Worm (Caenorhabditis elegans) whole organism, L4 larva: Measurements from ENCODE around the gene F10E9.11.

Experiments
- F10B5.3 ChIP-seq: sonication (generic microtip); optimal IDR thresholded peaks from 2 replicates; lab custom pipeline; 2016; ENCODE audit warnings: mild to moderate bottlenecking, missing genetic modification characterization, missing compliant biosample characterization
- F44E2.7 ChIP-seq: fragments of 200-800 bp; sonication (Bioruptor generic); IDR thresholded peaks from 2 replicates; pipeline ENCODE4 v2.1.2; 2022; ENCODE audit warnings: missing genetic modification characterization, missing compliant biosample characterization
- Y105C5A.15 ChIP-seq: fragments of 200-800 bp; sonication (Bioruptor generic); IDR thresholded peaks from 2 replicates; pipeline ENCODE4 v1.3.6; 2022; ENCODE audit warnings: missing genetic modification characterization, missing compliant biosample characterization
- aha-1 ChIP-seq: fragments of 150-350 bp; peaks from one replicate; lab custom pipeline; 2014; ENCODE audit warnings: missing biosample characterization, missing genetic modification characterization
- ama-1 ChIP-seq: fragments of 150-350 bp; optimal IDR thresholded peaks from 2 replicates; lab custom pipeline; 2014; ENCODE audit warnings: inconsistent platforms, mixed read lengths
- daf-12 ChIP-seq: fragments of 150-350 bp; optimal IDR thresholded peaks from 2 replicates; lab custom pipeline; 2014; ENCODE audit warnings: missing biosample characterization, missing genetic modification reagents, missing genetic modification characterization
- daf-19 ChIP-seq: fragments of 200-800 bp; sonication (Bioruptor generic); conservative IDR thresholded peaks from 2 replicates; pipeline ENCODE4 v1.3.6; 2022; ENCODE audit warnings: missing genetic modification characterization, missing compliant biosample characterization
- dmd-6 ChIP-seq: fragments of 200-800 bp; sonication (Bioruptor generic); IDR thresholded peaks from 2 replicates; pipeline ENCODE4 v1.3.6; 2022; ENCODE audit warnings: missing genetic modification reagents, missing genetic modification characterization, missing compliant biosample characterization
- dpl-1 ChIP-seq: fragments of 150-350 bp; optimal IDR thresholded peaks from 2 replicates; lab custom pipeline; 2014; ENCODE audit warnings: missing biosample characterization, missing genetic modification reagents, missing genetic modification characterization
- egl-27 ChIP-seq: sonication (generic microtip); optimal IDR thresholded peaks from 3 replicates; lab custom pipeline; 2017; ENCODE audit warnings: missing biosample characterization, missing genetic modification reagents, missing genetic modification characterization
- fos-1 ChIP-seq: fragments of 150-350 bp; optimal IDR thresholded peaks from 2 replicates; lab custom pipeline; 2014; ENCODE audit warnings: missing biosample characterization, missing genetic modification characterization
- hif-1 ChIP-seq, 2 experiments: sonication (generic microtip); optimal IDR thresholded peaks; 2 replicates each; lab custom pipeline; 2016 to 2017; ENCODE audit warnings: missing compliant biosample characterization in 2 of 2, missing genetic modification characterization in 2 of 2, missing genetic modification reagents in 2 of 2, missing genotype in 2 of 2, mild to moderate bottlenecking in 1 of 2
- lin-1 ChIP-seq: fragments of 200-800 bp; sonication (Bioruptor generic); IDR thresholded peaks from 2 replicates; pipeline ENCODE4 v1.3.6; 2022; ENCODE audit warnings: missing genetic modification reagents, missing genetic modification characterization, missing compliant biosample characterization
- lin-13 ChIP-seq: fragments of 150-350 bp; optimal IDR thresholded peaks from 2 replicates; lab custom pipeline; 2014; ENCODE audit warnings: missing biosample characterization, missing genetic modification reagents, missing genetic modification characterization
- lin-15B ChIP-seq: fragments of 150-350 bp; sonication (generic microtip); optimal IDR thresholded peaks from 3 replicates; lab custom pipeline; 2014; ENCODE audit warnings: missing biosample characterization, missing genetic modification characterization
- lir-3 ChIP-seq: sonication (generic microtip); optimal IDR thresholded peaks from 2 replicates; lab custom pipeline; 2016; ENCODE audit warnings: mild to moderate bottlenecking, missing genetic modification characterization, missing compliant biosample characterization
- lsy-2 ChIP-seq, 2 experiments: fragments of 150-350 bp in 1 of 2; sonication (generic microtip) in 1 of 2; optimal IDR thresholded peaks; 2 replicates each; lab custom pipeline; 2014 to 2017; ENCODE audit warnings: missing biosample characterization in 2 of 2, missing genetic modification characterization in 2 of 2
- madf-5 ChIP-seq, 2 experiments: fragments of 200-800 bp; sonication (Bioruptor generic); IDR thresholded peaks; 2 replicates each; pipeline ENCODE4 v1.3.6; 2022; ENCODE audit warnings: missing compliant biosample characterization in 2 of 2, missing genetic modification characterization in 2 of 2
- mes-2 ChIP-seq: sonication (generic microtip); optimal IDR thresholded peaks from 2 replicates; lab custom pipeline; 2016; ENCODE audit warnings: missing genotype, mild to moderate bottlenecking, missing genetic modification characterization, missing compliant biosample characterization; ENCODE audit not compliant: poor library complexity, severe bottlenecking
- mxl-2 ChIP-seq: fragments of 200-800 bp; sonication (Bioruptor generic); conservative IDR thresholded peaks from 2 replicates; pipeline ENCODE4 v1.3.6; 2022; ENCODE audit warnings: missing genetic modification reagents, missing genetic modification characterization, missing compliant biosample characterization
- nhr-102 ChIP-seq: sonication (generic microtip); optimal IDR thresholded peaks from 2 replicates; lab custom pipeline; 2016; ENCODE audit warnings: mild to moderate bottlenecking, missing genetic modification characterization, moderate library complexity, missing compliant biosample characterization
- nhr-111 ChIP-seq: fragments of 200-800 bp; sonication (Bioruptor generic); optimal IDR thresholded peaks from 2 replicates; lab custom pipeline; 2018; ENCODE audit warnings: mild to moderate bottlenecking, missing genetic modification characterization, missing compliant biosample characterization
- nhr-6 ChIP-seq: fragments of 150-350 bp; optimal IDR thresholded peaks from 2 replicates; lab custom pipeline; 2014; ENCODE audit warnings: missing biosample characterization, missing genetic modification characterization
- pha-4 ChIP-seq, 2 experiments: fragments of 150-350 bp in 1 of 2; fragments of 200-800 bp in 1 of 2; sonication (Bioruptor generic) in 1 of 2; IDR thresholded peaks in 1 of 2; optimal IDR thresholded peaks in 1 of 2; 2 replicates each; pipeline versions ENCODE4 v1.3.6 to Lab custom; 2014 to 2022; ENCODE audit warnings: missing genetic modification characterization in 2 of 2, missing genetic modification reagents in 2 of 2, missing biosample characterization in 1 of 2, missing compliant biosample characterization in 1 of 2
- pqm-1 ChIP-seq: sonication (generic microtip); optimal IDR thresholded peaks from 2 replicates; lab custom pipeline; 2017; ENCODE audit warnings: missing biosample characterization, missing genetic modification characterization
- sdz-12 ChIP-seq: fragments of 200-800 bp; sonication (Bioruptor generic); optimal IDR thresholded peaks from 2 replicates; lab custom pipeline; 2018; ENCODE audit warnings: mild to moderate bottlenecking, missing genetic modification characterization, missing compliant biosample characterization
- set-16 ChIP-seq: fragments of 200-800 bp; sonication (Bioruptor generic); IDR thresholded peaks from 2 replicates; pipeline ENCODE4 v1.3.6; 2022; ENCODE audit warnings: missing genetic modification reagents, missing genetic modification characterization, missing compliant biosample characterization
- snpc-1.2 ChIP-seq: fragments of 200-800 bp; sonication (Bioruptor generic); IDR thresholded peaks from 2 replicates; pipeline ENCODE4 v1.3.6; 2022; ENCODE audit warnings: missing genetic modification reagents, missing genetic modification characterization, missing compliant biosample characterization
- spr-1 ChIP-seq: sonication (generic microtip); optimal IDR thresholded peaks from 2 replicates; lab custom pipeline; 2016; ENCODE audit warnings: mild to moderate bottlenecking, missing genetic modification characterization, missing compliant biosample characterization
- spr-3 ChIP-seq: fragments of 200-800 bp; sonication (Bioruptor generic); optimal IDR thresholded peaks from 2 replicates; lab custom pipeline; 2018; ENCODE audit warnings: mild to moderate bottlenecking, missing genetic modification characterization, missing compliant biosample characterization
- tra-1 ChIP-seq: fragments of 200-800 bp; sonication (Bioruptor generic); IDR thresholded peaks from 2 replicates; pipeline ENCODE4 v1.3.6; 2022; ENCODE audit warnings: missing genetic modification reagents, missing genetic modification characterization, missing compliant biosample characterization
- unc-62 ChIP-seq, 3 experiments: fragments of 150-350 bp in 1 of 3; sonication (generic microtip); optimal IDR thresholded peaks in 2 of 3; peaks in 1 of 3; 1 replicate in 1 of 3; 2 replicates in 2 of 3; lab custom pipeline; 2014 to 2017; ENCODE audit warnings: missing biosample characterization in 3 of 3, missing genetic modification characterization in 3 of 3, missing genetic modification reagents in 3 of 3, missing genotype in 1 of 3
- vab-7 ChIP-seq: fragments of 200-800 bp; sonication (Bioruptor generic); IDR thresholded peaks from 2 replicates; pipeline ENCODE4 v1.3.6; 2022; ENCODE audit warnings: missing genetic modification reagents, missing genetic modification characterization, missing compliant biosample characterization
- zip-2 ChIP-seq: fragments of 150-350 bp; optimal IDR thresholded peaks from 2 replicates; lab custom pipeline; 2014; ENCODE audit warnings: missing biosample characterization, missing genetic modification characterization
- ztf-11 ChIP-seq: fragments of 150-350 bp; optimal IDR thresholded peaks from 2 replicates; lab custom pipeline; 2014; ENCODE audit warnings: missing biosample characterization, missing genetic modification characterization

The F10E9.11 gene

DNA sequence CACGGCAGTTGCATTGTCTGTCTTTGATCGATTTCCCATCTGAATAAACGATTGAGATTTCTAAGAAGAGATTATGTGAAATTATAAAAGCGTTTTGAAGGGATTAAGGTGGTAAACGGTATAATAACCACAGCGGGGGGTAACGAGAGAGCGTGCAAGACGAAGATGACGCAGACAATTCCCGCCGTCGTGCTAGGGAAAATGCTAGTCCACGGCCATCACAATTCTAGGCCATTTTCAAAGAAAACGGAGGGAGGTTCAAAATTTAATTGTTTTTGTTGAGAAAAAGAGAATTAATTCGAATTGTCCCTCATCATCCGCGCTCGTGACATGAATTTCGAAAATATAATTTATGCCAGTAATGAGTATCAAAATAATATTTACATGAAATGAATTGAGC, at the start of gene F10E9.11 (continued):
- TF ChIP-seq nhr-111 (GFP tag; lab: Kevin White, UChicago) (no peak), tra-1 (0 out of 2 replicates have a peak, but pooled peaks have one; percentile 20), daf-19 (GFP tag; lab: Robert Waterston, UW) (0 out of 2 replicates have a peak, but pooled peaks have one; percentile 16)
- TF ChIP-seq, all 104 proteins: peak for 39

DNA sequence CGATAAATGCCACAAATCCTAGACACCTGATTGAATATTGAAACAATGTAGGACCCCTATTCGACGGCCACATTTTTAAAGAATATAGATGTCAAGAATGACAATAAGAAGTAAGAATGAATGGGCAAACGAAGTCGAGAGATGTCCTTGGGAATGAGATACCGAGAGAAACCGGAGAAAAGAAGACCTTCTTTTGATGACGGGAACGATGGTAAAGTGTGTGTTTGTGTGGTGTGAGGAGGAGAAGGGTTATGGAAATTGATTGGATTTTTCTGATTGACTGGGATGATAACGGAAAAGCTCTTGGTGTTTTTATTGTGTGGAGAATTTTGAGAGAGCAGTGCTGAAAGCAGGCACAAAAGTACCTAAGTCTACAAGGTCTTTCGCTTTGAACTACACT, 49.6 kb upstream of the F10E9.11 start, which contains the start of gene R05D3.9:
Gene R05D3.9, minus strand, starts transcription at position 101 of the 400 bp plus-strand sequence.
- TF ChIP-seq hif-1 (tag; optimal IDR thresholded peaks at IDR 0.05; lab: Kevin White, UChicago) (no peak), set-16 (no peak), egl-27 (tag; lab: Kevin White, UChicago) (no peak), unc-62 (GFP tag; optimal IDR thresholded peaks at IDR 0.05 in 1 of 2; lab: Kevin White, UChicago) (no peak), unc-62 (tag; optimal IDR thresholded peaks at IDR 0.05; lab: Kevin White, UChicago) (no peak), dmd-6 (GFP tag; lab: Robert Waterston, UW) (no peak), madf-5 (GFP tag; IDR thresholded peaks at IDR 0.05; lab: Robert Waterston, UW) (no peak), lin-15B (no peak), lin-13 (GFP tag; lab: Kevin White, UChicago) (no peak), spr-1 (tag; lab: Kevin White, UChicago) (no peak), lsy-2 (tag; optimal IDR thresholded peaks at IDR 0.05; lab: Kevin White, UChicago) (no peak), ztf-11 (no peak), Y105C5A.15 (no peak), aha-1 (tag; lab: Kevin White, UChicago) (no peak), tra-1 (no peak), spr-3 (no peak), daf-19 (GFP tag; lab: Robert Waterston, UW) (no peak), nhr-6 (tag; lab: Kevin White, UChicago) (no peak), mes-2 (tag; lab: Kevin White, UChicago) (no peak), lin-1 (no peak), lir-3 (tag; lab: Kevin White, UChicago) (no peak)

DNA sequence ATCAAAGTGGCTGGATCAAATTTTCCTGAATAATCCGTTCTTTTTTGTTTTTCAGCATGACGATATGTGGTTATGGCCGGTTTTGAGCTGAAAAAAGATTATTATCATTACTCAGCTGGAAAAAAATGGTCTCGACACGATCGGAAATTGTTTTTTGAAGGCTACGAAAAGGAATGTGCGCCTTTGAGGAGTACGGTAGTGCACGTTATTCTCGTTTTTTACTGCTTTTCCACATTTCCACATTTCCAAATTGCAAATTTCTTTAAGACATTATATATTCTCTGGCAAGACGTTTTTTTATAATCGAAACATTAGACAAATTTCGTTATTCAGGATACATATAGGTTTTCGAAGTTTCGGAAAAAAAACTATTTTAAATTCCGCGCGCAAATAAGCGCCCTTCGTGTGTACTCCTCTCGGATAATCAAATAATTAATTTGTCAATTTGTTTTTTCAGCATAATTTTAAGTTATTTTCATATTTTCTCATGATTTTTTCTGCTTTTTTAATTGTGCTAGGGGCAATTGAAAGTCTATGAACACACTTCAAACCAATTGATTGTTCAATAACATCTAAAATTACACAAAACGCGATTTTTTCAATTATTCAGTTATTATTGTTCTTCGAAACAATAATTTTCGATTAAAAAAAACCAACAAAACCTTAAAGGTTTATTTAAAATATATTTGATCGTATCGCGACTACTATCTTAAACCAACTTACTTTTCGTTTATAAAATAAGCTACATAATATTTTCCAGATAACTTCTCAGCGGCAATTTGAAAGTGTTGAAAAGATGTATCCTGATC, 44.4 kb upstream of the F10E9.11 start, which contains the start of gene R05D3.3:
Gene R05D3.3, plus strand, starts transcription at position 759 of the 809 bp plus-strand sequence.
- TF ChIP-seq fos-1 (tag; lab: Kevin White, UChicago), result no peak
- TF ChIP-seq unc-62 (GFP tag; optimal IDR thresholded peaks at IDR 0.05 in 1 of 2; lab: Kevin White, UChicago), result no peak
- no peak for TF ChIP-seq unc-62 (tag; optimal IDR thresholded peaks at IDR 0.05; lab: Kevin White, UChicago)
- TF ChIP-seq pha-4 (GFP tag; IDR thresholded peaks at IDR 0.05; lab: Robert Waterston, UW), result no peak
- no peak for TF ChIP-seq pha-4 (tag; optimal IDR thresholded peaks at IDR 0.05; lab: Kevin White, UChicago)
- TF ChIP-seq nhr-102 (tag; lab: Kevin White, UChicago), result no peak
- no peak for TF ChIP-seq F44E2.7 (GFP tag; lab: Robert Waterston, UW)
- no peak for TF ChIP-seq ama-1 (lab: Kevin White, UChicago)
- TF ChIP-seq F10B5.3 (tag; lab: Kevin White, UChicago), result no peak
- no peak for TF ChIP-seq sdz-12
- TF ChIP-seq dpl-1 (GFP tag; lab: Kevin White, UChicago), result peak; percentile 25
- no peak for TF ChIP-seq mxl-2 (GFP tag; lab: Robert Waterston, UW)
- no peak for TF ChIP-seq zip-2 (tag; lab: Kevin White, UChicago)
- no peak for TF ChIP-seq pqm-1 (tag; lab: Kevin White, UChicago)
- no peak for TF ChIP-seq daf-19 (GFP tag; lab: Robert Waterston, UW)
- no peak for TF ChIP-seq daf-12 (tag; lab: Kevin White, UChicago)
- no peak for TF ChIP-seq snpc-1.2 (GFP tag; lab: Robert Waterston, UW)
- no peak for TF ChIP-seq vab-7
- peak; percentile 83 for TF ChIP-seq aha-1 (tag; lab: Kevin White, UChicago)
